Fruit fly (Drosophila melanogaster): ENCODE results near the gene Or2a.

The Or2a gene

DNA sequence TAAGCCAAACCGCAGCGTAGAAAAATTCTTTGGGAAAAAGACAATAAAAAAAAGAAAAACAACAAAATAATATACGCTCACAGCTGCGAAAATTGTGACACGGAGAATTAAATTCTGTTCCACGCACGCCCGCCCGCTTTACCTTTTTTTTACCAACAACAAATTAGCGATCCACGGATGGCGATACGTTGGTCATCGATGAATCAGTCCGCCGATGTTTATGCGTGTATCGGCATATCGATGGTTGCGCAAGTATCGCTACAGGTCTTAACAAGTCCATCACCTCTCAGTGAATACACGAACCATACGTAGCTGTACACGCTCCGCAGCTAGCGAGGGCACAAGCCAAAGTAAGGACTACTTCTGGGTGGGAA lies 24.5 kb downstream of the Or2a start, which contains the start of gene CG2924 (continued):
- no peak for TF ChIP-seq CG10274 (GFP tag; optimal IDR thresholded peaks at IDR 0.05)
- TF ChIP-seq CG11093 (GFP tag; IDR thresholded peaks at IDR 0.05), result no peak
- TF ChIP-seq Xbp1 (GFP tag; optimal IDR thresholded peaks at IDR 0.05), result peak; percentile 80
- TF ChIP-seq CG10431 (GFP tag; optimal IDR thresholded peaks at IDR 0.05), result no peak
- TF ChIP-seq Jarid2 (GFP tag; optimal IDR thresholded peaks at IDR 0.05), result peak; percentile 13
- TF ChIP-seq Deaf1 (tag; optimal IDR thresholded peaks at IDR 0.05), result peak; percentile 16
- peak; percentile 77 for TF ChIP-seq ewg (GFP tag; optimal IDR thresholded peaks at IDR 0.05)
- TF ChIP-seq Poxn (GFP tag; IDR thresholded peaks at IDR 0.05), result no peak
- TF ChIP-seq CG3163 (GFP tag; optimal IDR thresholded peaks at IDR 0.05), result peak; percentile 54
- TF ChIP-seq jigr1 (GFP tag; IDR thresholded peaks at IDR 0.05), result no peak
- TF ChIP-seq CG12299 (tag; optimal IDR thresholded peaks at IDR 0.05), result peak; percentile 43
- peak; percentile 59 for TF ChIP-seq pb (GFP tag; optimal IDR thresholded peaks at IDR 0.05)
- peak; percentile 22 for TF ChIP-seq grn (GFP tag; optimal IDR thresholded peaks at IDR 0.05)
- no peak for TF ChIP-seq bigmax (GFP tag; optimal IDR thresholded peaks at IDR 0.05)
- TF ChIP-seq CG12219 (GFP tag; optimal IDR thresholded peaks at IDR 0.05), result no peak
- TF ChIP-seq CG1647 (GFP tag; optimal IDR thresholded peaks at IDR 0.05), result peak; percentile 59
- TF ChIP-seq dmrt99B (tag; optimal IDR thresholded peaks at IDR 0.05), result no peak
- peak; percentile 53 to 87 for TF ChIP-seq Pdp1 (GFP tag; optimal IDR thresholded peaks at IDR 0.05)
- TF ChIP-seq slp2 (GFP tag; optimal IDR thresholded peaks at IDR 0.05), result no peak
- peak; percentile 34 for TF ChIP-seq caup (GFP tag; optimal IDR thresholded peaks at IDR 0.05; ENCODE audit: severe bottlenecking)
- peak; percentile 100 for TF ChIP-seq CG6791 (GFP tag; IDR thresholded peaks at IDR 0.05; ENCODE audit: partially characterized antibody)
- TF ChIP-seq CG10959 (GFP tag; IDR thresholded peaks at IDR 0.05), result peak; percentile 29; the same call in 1 of the 2 replicates
- TF ChIP-seq lola (GFP tag; optimal IDR thresholded peaks at IDR 0.05), result no peak
- TF ChIP-seq CG9876 (GFP tag; optimal IDR thresholded peaks at IDR 0.05), result peak; percentile 59
- peak; percentile 71 for TF ChIP-seq phol (tag; optimal IDR thresholded peaks at IDR 0.05)
- peak; percentile 88 for TF ChIP-seq Aef1 (GFP tag; IDR thresholded peaks at IDR 0.05)
- peak; percentile 99 for TF ChIP-seq sna (GFP tag; IDR thresholded peaks at IDR 0.05; ENCODE audit: partially characterized antibody)
- peak; percentile 80 for TF ChIP-seq CG14710 (tag; optimal IDR thresholded peaks at IDR 0.05)
- no peak for TF ChIP-seq CG1832 (GFP tag; optimal IDR thresholded peaks at IDR 0.05)
- no peak for TF ChIP-seq MTF-1 (GFP tag; optimal IDR thresholded peaks at IDR 0.05; ENCODE audit: borderline replicate concordance)
- TF ChIP-seq CG10654 (GFP tag; optimal IDR thresholded peaks at IDR 0.05), result peak; percentile 29
- peak; percentile 12 for TF ChIP-seq CG4424 (GFP tag; optimal IDR thresholded peaks at IDR 0.05)
- peak; percentile 61 for TF ChIP-seq CG8765 (GFP tag; IDR thresholded peaks at IDR 0.05)
- TF ChIP-seq h (optimal IDR thresholded peaks at IDR 0.05), result no peak
- peak; percentile 42 for TF ChIP-seq Mes4 (GFP tag; optimal IDR thresholded peaks at IDR 0.05)
- peak; percentile 52; the same call in 1 of the 2 replicates for TF ChIP-seq ranshi (GFP tag; IDR thresholded peaks at IDR 0.05)
- peak; percentile 95 for TF ChIP-seq CG9932 (GFP tag; IDR thresholded peaks at IDR 0.05)
- TF ChIP-seq sqz (GFP tag; optimal IDR thresholded peaks at IDR 0.05), result peak; percentile 42
- TF ChIP-seq CG6175 (GFP tag; IDR thresholded peaks at IDR 0.05), result no peak
- peak; percentile 99 for TF ChIP-seq hb (GFP tag; IDR thresholded peaks at IDR 0.05; ENCODE audit: partially characterized antibody)
- no peak for TF ChIP-seq Fer3 (tag; optimal IDR thresholded peaks at IDR 0.05)
- peak; percentile 30 for TF ChIP-seq maf-S (GFP tag; optimal IDR thresholded peaks at IDR 0.05)
- TF ChIP-seq CG5245 (GFP tag; optimal IDR thresholded peaks at IDR 0.05), result peak; percentile 21
- no peak for TF ChIP-seq crol (GFP tag; IDR thresholded peaks at IDR 0.05)
- no peak for TF ChIP-seq bsh (GFP tag; optimal IDR thresholded peaks at IDR 0.05)
- TF ChIP-seq CG17186 (GFP tag; optimal IDR thresholded peaks at IDR 0.05), result peak; percentile 98
- TF ChIP-seq D19B (GFP tag; optimal IDR thresholded peaks at IDR 0.05), result no peak
- no peak for TF ChIP-seq danr (GFP tag; IDR thresholded peaks at IDR 0.05)
- TF ChIP-seq CG7928 (GFP tag; optimal IDR thresholded peaks at IDR 0.05), result peak; percentile 45
- peak; percentile 84 for TF ChIP-seq sens (GFP tag)
- 0 out of 2 replicates have a peak, but pooled peaks have one; percentile 48 for TF ChIP-seq ara (GFP tag; IDR thresholded peaks at IDR 0.05)
